Fruit fly (Drosophila melanogaster): Measurements from ENCODE around the gene CG31787.

Gene CG31787

DNA sequence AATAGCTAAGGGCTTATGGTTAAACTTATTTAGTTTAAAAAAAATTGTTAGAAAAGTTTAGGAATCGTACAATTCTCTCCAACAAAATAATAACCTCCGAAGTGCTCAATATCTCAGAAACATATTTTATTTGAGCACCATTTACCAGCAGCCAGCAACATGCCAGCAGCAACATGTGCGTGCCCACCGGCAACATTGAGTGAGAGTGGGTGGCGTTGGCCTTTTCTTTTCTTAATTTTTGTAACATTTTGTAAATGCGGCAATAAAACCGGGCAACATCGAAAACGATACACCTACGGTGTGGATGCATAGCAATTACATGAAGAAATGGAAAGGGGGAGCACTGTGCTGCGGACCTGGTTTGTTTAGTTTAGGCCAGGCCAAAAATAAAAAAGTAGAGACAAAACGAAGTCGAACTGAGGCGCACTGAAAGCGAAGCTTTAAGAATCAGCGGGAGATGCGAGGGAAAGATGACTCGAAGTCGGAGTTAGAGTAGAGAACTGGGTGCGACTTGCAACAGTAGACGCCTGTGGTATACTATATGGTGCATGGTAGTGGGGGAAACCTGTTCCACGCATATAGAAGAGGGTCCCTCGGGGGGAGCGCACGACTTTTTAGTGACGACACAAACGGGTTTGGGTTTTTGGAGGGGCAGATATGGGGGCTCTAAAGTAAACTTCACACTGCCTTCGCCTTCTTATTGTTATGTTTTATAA, 26.2 kb upstream of the CG31787 start:
- no peak for TF ChIP-seq psq (optimal IDR thresholded peaks at IDR 0.05)
- TF ChIP-seq usp (GFP tag; optimal IDR thresholded peaks at IDR 0.05), result no peak
- TF ChIP-seq CG8478 (optimal IDR thresholded peaks at IDR 0.05), result no peak
- TF ChIP-seq EcR (GFP tag; optimal IDR thresholded peaks at IDR 0.05), result no peak
- TF ChIP-seq Dll (optimal IDR thresholded peaks at IDR 0.05), result no peak
- no peak for TF ChIP-seq pan (optimal IDR thresholded peaks at IDR 0.05)

DNA sequence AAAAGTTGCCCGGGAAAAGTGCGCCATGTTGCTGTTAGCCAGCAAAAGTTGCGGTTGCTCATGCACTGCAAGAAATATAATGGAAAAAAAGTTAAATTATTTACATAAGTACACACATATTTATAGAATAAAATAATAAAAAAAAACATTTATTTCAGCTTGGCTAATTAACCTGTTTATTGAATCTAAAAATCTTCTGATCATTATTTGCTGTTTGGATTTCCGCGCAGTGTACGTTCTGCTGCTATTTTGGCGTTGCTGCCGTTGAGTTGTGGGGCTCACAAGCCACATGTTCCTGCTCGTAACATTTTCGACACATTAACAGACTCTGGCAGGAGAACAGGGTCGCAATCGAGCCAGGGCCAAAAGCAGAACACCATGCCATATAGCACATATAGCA, 25.0 kb upstream of the CG31787 start:
- TF ChIP-seq Dll (optimal IDR thresholded peaks at IDR 0.05), result no peak
- TF ChIP-seq CG8478 (optimal IDR thresholded peaks at IDR 0.05), result no peak
- no peak for TF ChIP-seq pan (optimal IDR thresholded peaks at IDR 0.05)
- TF ChIP-seq EcR (GFP tag; optimal IDR thresholded peaks at IDR 0.05), result no peak
- no peak for TF ChIP-seq psq (optimal IDR thresholded peaks at IDR 0.05)
- TF ChIP-seq usp (GFP tag; optimal IDR thresholded peaks at IDR 0.05), result no peak

DNA sequence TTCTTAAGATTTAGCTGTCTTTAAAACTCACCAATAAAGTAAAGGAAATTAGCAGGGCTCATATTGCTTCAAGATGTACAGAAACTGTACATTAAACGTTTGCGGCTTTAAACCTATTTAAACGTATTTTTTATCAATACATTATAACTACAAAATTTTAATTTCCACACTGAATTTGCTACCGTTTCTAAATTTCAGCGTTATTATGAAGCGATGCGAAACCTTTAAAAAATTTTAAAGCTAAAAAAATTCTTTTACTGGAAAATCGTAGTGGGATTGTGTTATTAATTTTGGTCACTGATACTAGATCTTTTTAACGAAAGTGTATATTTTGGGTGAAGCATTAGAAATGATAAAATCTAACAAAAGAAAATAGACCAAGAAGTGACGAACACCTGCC, 23.8 kb upstream of the CG31787 start, which contains the start of gene CG43354:
Gene CG43354, minus strand, starts transcription at position 101 of the 400 bp plus-strand sequence.
- TF ChIP-seq pan (optimal IDR thresholded peaks at IDR 0.05) (no peak), CG8478 (optimal IDR thresholded peaks at IDR 0.05) (no peak), Dll (optimal IDR thresholded peaks at IDR 0.05) (no peak), EcR (GFP tag; optimal IDR thresholded peaks at IDR 0.05) (no peak), usp (GFP tag; optimal IDR thresholded peaks at IDR 0.05) (no peak), psq (optimal IDR thresholded peaks at IDR 0.05) (no peak)

DNA sequence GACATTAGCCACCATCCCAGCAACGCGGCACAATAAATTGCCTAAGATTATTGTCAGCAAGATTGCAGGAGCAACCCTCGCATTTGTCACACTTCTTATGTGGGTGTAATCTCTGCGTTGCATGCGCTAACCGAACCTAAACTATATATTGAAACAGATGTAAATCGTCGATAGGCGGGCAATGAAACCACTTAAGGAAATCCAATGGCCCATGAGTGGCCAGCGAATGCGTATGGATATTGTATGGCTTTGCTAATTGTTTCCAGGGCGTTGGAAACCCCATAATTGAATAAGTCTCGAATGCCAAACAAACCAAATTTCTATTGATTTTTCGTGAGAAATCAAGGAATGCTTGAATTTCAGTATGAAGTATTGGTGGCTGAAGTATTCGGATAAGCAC, 23.1 kb upstream of the CG31787 start:
- TF ChIP-seq EcR (GFP tag; optimal IDR thresholded peaks at IDR 0.05) (no peak), pan (optimal IDR thresholded peaks at IDR 0.05) (no peak), Dll (optimal IDR thresholded peaks at IDR 0.05) (no peak), CG8478 (optimal IDR thresholded peaks at IDR 0.05) (no peak), usp (GFP tag; optimal IDR thresholded peaks at IDR 0.05) (no peak), psq (optimal IDR thresholded peaks at IDR 0.05) (no peak)

DNA sequence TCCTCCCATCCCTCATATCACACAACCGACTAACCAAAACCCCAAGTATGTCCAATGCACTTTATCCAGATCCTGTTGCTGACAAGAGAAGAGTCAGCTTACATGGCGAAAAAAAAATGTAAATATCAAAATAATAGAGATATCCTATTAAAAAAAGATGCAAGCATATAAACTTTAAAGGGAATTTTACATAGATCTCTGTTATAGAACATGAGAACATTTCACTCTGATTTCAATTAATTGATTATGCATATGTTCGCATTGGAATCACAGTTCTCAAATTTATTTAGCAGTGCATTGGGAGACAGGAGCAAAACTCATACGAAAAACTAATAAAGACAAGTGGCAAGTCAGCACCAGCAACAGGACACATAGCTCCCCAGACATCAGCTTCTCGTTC, 22.3 kb upstream of the CG31787 start:
- no peak for TF ChIP-seq pan (optimal IDR thresholded peaks at IDR 0.05)
- TF ChIP-seq psq (optimal IDR thresholded peaks at IDR 0.05), result no peak

DNA sequence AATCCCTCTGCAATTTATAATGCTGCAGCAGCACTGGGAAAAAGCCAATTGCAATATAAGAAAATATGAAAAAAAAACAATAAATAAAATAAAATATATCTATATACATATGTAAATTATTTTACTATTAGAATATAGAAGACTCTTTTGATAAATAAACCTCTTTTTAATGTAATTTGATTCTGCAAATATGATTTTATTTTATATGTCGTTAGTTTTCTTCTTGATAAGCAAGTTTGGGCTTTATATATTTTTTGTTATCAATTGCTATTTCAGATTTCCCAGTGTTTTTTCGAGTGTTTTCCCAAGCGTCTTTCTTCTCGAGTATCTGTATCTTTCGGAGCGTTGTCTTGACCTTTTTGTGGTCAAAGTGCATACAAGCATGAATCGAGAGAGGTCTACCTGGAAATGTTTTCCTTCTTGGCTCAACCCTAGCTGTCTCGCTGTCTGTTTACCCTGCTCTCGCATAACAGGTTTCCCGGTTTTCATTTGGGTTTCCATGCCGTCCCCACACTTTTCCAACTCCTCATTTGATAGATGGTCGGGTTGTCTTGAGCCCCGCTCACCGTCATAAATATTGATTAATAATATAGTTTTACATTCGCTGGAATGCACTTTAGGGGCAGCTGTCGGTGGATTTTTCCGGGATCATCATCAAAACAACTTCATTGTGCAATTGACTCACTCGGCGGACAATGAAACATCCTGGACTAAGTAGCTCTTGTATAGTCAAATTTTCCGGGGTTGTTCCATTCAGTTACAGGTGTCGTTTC, 19.7 kb upstream of the CG31787 start:
- TF ChIP-seq pan (optimal IDR thresholded peaks at IDR 0.05) (no peak), Dll (optimal IDR thresholded peaks at IDR 0.05) (no peak), CG8478 (optimal IDR thresholded peaks at IDR 0.05) (no peak), usp (GFP tag; optimal IDR thresholded peaks at IDR 0.05) (no peak), psq (optimal IDR thresholded peaks at IDR 0.05) (no peak), EcR (GFP tag; optimal IDR thresholded peaks at IDR 0.05) (no peak)

DNA sequence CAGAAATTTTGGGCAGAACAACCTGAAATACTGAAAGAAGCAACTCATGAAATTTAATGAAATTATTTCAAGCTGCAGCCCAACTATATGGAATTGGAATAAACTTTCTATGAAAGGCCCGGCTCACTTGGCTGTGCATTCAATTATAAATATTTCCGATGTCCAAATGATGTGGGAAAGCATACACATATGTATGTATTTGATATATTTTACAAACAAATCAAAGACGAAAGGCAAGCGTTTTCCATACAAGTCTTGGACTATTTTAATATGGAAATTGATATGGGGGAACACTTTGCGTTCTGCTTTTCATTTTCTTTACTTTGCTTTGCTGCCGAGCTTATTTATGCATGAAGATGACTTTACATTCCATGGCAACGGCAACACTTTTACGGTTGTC, 18.9 kb upstream of the CG31787 start:
- TF ChIP-seq psq (optimal IDR thresholded peaks at IDR 0.05), result no peak
- no peak for TF ChIP-seq CG8478 (optimal IDR thresholded peaks at IDR 0.05)
- no peak for TF ChIP-seq usp (GFP tag; optimal IDR thresholded peaks at IDR 0.05)
- TF ChIP-seq Dll (optimal IDR thresholded peaks at IDR 0.05), result no peak
- no peak for TF ChIP-seq EcR (GFP tag; optimal IDR thresholded peaks at IDR 0.05)
- TF ChIP-seq pan (optimal IDR thresholded peaks at IDR 0.05), result no peak

DNA sequence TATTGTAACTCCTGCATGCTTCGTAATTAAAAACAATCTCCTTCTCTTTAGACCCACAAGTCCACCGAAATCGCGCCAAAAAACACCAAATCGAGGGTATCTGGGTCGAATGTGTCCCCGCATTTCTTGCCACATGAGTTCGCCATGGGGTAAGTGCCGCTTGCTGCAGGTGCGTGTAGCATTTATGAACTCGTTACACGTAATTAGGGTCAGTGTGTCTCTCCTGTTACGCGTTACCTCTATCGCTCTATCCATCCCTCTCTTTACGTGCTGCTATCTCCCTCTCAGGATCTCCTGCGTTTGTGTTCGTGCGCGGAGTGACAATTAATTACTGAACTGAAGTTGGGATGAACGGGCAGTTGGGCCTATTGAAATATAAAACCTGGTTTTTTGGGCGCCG, 17.3 kb upstream of the CG31787 start:
- TF ChIP-seq Dll (optimal IDR thresholded peaks at IDR 0.05) (no peak), CG8478 (optimal IDR thresholded peaks at IDR 0.05) (no peak), psq (optimal IDR thresholded peaks at IDR 0.05) (no peak), EcR (GFP tag; optimal IDR thresholded peaks at IDR 0.05) (no peak), usp (GFP tag; optimal IDR thresholded peaks at IDR 0.05) (no peak)

DNA sequence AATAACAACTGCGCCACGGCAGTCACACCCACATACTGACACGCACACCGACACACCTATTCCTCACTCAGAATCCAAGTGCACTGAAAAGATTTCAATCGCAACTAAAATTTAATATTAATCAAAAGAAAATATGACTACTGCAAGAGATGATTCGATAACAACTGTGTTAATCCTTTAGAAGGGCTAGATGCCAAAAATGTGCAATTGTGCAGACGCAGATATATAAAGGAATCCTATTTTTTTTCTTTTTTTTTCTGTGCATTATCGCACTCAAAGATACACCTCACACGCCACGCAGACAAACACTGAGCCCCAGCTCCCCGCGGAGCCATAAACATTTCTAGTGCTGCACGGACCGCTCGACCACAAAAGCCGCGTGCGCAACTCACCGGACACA, 13.0 kb upstream of the CG31787 start:
- TF ChIP-seq pan (optimal IDR thresholded peaks at IDR 0.05) (no peak), Dll (optimal IDR thresholded peaks at IDR 0.05) (no peak), CG8478 (optimal IDR thresholded peaks at IDR 0.05) (no peak), usp (GFP tag; optimal IDR thresholded peaks at IDR 0.05) (no peak), EcR (GFP tag; optimal IDR thresholded peaks at IDR 0.05) (no peak), psq (optimal IDR thresholded peaks at IDR 0.05) (no peak)

DNA sequence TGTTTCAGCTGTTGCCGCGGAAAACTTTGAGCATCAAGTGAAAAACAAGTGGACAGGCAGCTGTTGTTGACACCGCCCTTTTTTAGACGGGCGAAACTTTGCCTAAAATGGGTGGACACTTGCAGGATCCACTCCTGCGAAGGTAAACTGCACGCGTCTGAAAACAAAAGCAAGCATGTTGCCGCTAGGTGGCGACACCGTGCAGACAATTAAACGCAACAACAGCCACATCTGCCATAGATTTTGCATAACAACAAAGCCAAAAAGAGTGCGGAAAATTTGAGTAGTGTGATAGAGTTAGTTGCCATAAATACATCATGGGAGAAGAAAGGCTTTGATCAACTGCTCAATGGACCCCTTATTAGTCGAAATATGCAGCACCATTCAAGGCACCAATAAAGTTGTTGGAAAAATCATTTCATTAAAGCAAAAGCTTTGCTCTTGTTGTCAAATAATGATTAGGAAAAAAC, 8.9 kb upstream of the CG31787 start, which contains the start of gene CG5790:
Gene CG5790, plus strand, starts transcription at position 420 of the 470 bp plus-strand sequence.
- TF ChIP-seq CG8478 (optimal IDR thresholded peaks at IDR 0.05) (no peak), EcR (GFP tag; optimal IDR thresholded peaks at IDR 0.05) (no peak), usp (GFP tag; optimal IDR thresholded peaks at IDR 0.05) (no peak), psq (optimal IDR thresholded peaks at IDR 0.05) (no peak), pan (optimal IDR thresholded peaks at IDR 0.05) (no peak), Dll (optimal IDR thresholded peaks at IDR 0.05) (no peak)

DNA sequence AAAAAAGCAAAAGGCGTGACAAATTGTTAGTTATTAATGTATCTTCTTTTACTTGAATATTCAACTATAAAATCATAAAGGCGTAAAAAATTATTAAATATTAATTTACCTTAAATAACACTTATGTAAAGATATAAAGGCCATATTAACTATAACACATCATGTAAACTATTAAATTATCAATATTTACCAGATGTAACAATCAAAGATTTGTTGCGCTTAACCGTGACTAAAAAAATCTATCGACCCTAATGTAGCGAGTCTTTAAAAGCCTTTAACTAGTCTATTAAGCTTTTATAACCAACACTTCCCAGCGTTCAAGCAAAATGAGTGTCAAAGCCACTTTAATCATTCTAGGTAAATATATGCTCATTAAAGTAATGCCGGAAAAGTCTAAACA, 6.7 kb upstream of the CG31787 start, which contains the start of gene Sfp36F:
Gene Sfp36F, plus strand, starts transcription at position 301 of the 400 bp plus-strand sequence.
- no peak for TF ChIP-seq CG8478 (optimal IDR thresholded peaks at IDR 0.05)
- TF ChIP-seq pan (optimal IDR thresholded peaks at IDR 0.05), result no peak
- no peak for TF ChIP-seq usp (GFP tag; optimal IDR thresholded peaks at IDR 0.05)
- no peak for TF ChIP-seq EcR (GFP tag; optimal IDR thresholded peaks at IDR 0.05)
- no peak for TF ChIP-seq Dll (optimal IDR thresholded peaks at IDR 0.05)
- TF ChIP-seq psq (optimal IDR thresholded peaks at IDR 0.05), result no peak

DNA sequence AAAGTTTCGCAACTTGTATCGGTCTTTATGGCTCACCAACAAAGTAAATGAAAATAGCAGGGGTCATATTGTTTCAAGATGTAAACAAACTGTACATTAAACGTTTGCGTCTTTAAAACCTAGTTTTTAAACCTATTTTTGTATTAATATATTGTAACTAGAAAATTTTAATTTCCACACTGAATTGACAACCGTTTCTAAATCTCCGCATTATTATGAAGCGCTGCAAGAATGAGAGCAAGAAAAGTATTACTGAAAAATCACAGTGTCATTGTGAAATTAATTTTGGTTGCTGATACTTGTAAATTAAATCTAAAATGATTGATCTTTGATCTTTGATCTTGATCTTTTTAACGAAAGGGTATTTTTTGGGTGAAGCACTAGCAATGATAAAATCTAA, 5.8 kb upstream of the CG31787 start, which contains the start of gene CG43362:
Gene CG43362, minus strand, starts transcription at position 101 of the 400 bp plus-strand sequence.
- TF ChIP-seq usp (GFP tag; optimal IDR thresholded peaks at IDR 0.05) (no peak), CG8478 (optimal IDR thresholded peaks at IDR 0.05) (no peak), pan (optimal IDR thresholded peaks at IDR 0.05) (no peak), EcR (GFP tag; optimal IDR thresholded peaks at IDR 0.05) (no peak), psq (optimal IDR thresholded peaks at IDR 0.05) (no peak), Dll (optimal IDR thresholded peaks at IDR 0.05) (no peak)
